Worm (Caenorhabditis elegans) whole organism, L1 larva: ENCODE data around the gene R02D5.24.

Source experiments
- C16A3.4 ChIP-seq: fragments of 150-350 bp; optimal IDR thresholded peaks from 2 replicates; lab custom pipeline; 2014; ENCODE audit warnings: missing biosample characterization, missing genetic modification characterization
- ama-1 ChIP-seq: fragments of 150-350 bp; optimal IDR thresholded peaks from 2 replicates; lab custom pipeline; 2014
- blmp-1 ChIP-seq: fragments of 150-350 bp; optimal IDR thresholded peaks from 2 replicates; lab custom pipeline; 2014; ENCODE audit warnings: missing biosample characterization, missing genetic modification characterization
- ceh-82 ChIP-seq, 3 experiments: fragments of 150-350 bp in 1 of 3; sonication (generic microtip) in 2 of 3; optimal IDR thresholded peaks; 2 replicates each; lab custom pipeline; 2014 to 2017; ENCODE audit warnings: missing biosample characterization in 3 of 3, missing genetic modification characterization in 3 of 3
- ces-1 ChIP-seq: fragments of 150-350 bp; optimal IDR thresholded peaks from 2 replicates; lab custom pipeline; 2014; ENCODE audit warnings: missing biosample characterization, missing genetic modification reagents, missing genetic modification characterization
- dpl-1 ChIP-seq, 3 experiments: fragments of 150-350 bp in 2 of 3; sonication (generic microtip) in 1 of 3; optimal IDR thresholded peaks; 2 replicates each; lab custom pipeline; 2014 to 2017; ENCODE audit warnings: missing biosample characterization in 3 of 3, missing genetic modification characterization in 3 of 3, missing genetic modification reagents in 3 of 3
- efl-1 ChIP-seq, 4 experiments: fragments of 150-350 bp; optimal IDR thresholded peaks in 3 of 4; peaks in 1 of 4; 1 replicate in 1 of 4; 2 replicates in 3 of 4; lab custom pipeline; 2014; ENCODE audit warnings: missing biosample characterization in 2 of 4, missing genetic modification characterization in 2 of 4, missing genetic modification reagents in 2 of 4
- efl-3 ChIP-seq: fragments of 200-800 bp; sonication (Bioruptor generic); optimal IDR thresholded peaks from 2 replicates; lab custom pipeline; 2018; ENCODE audit warnings: mild to moderate bottlenecking, missing genetic modification characterization, missing compliant biosample characterization
- egl-13 ChIP-seq: sonication (generic microtip); optimal IDR thresholded peaks from 2 replicates; lab custom pipeline; 2016; ENCODE audit warnings: missing genotype, missing genetic modification reagents, missing genetic modification characterization, missing compliant biosample characterization
- egl-27 ChIP-seq, 2 experiments: fragments of 150-350 bp in 1 of 2; sonication (generic microtip); optimal IDR thresholded peaks; 3 replicates each; lab custom pipeline; 2017 to 2018; ENCODE audit warnings: missing biosample characterization in 2 of 2, missing genetic modification characterization in 2 of 2, missing genetic modification reagents in 2 of 2
- elt-2 ChIP-seq: sonication (generic microtip); optimal IDR thresholded peaks from 2 replicates; lab custom pipeline; 2016; ENCODE audit warnings: missing genetic modification characterization, mild to moderate bottlenecking, inconsistent platforms, missing compliant biosample characterization, missing genetic modification reagents
- ets-5 ChIP-seq: fragments of 200-800 bp; sonication (Bioruptor generic); IDR thresholded peaks from 2 replicates; pipeline ENCODE4 v1.3.6; 2022; ENCODE audit warnings: missing genetic modification characterization, missing compliant biosample characterization
- fkh-8 ChIP-seq: sonication (generic microtip); optimal IDR thresholded peaks from 2 replicates; lab custom pipeline; 2016; ENCODE audit warnings: mild to moderate bottlenecking, missing genetic modification characterization, missing compliant biosample characterization
- fos-1 ChIP-seq: fragments of 150-350 bp; optimal IDR thresholded peaks from 2 replicates; lab custom pipeline; 2014; ENCODE audit warnings: missing biosample characterization, missing genetic modification characterization
- grh-1 ChIP-seq: fragments of 200-800 bp; sonication (Bioruptor generic); IDR thresholded peaks from 2 replicates; pipeline ENCODE4 v1.3.6; 2022; ENCODE audit warnings: missing genetic modification reagents, missing genetic modification characterization, missing compliant biosample characterization
- hlh-17 ChIP-seq: fragments of 200-800 bp; sonication (Bioruptor generic); optimal IDR thresholded peaks from 2 replicates; lab custom pipeline; 2018; ENCODE audit warnings: missing genetic modification characterization, mild to moderate bottlenecking, missing compliant biosample characterization, moderate library complexity, borderline replicate concordance
- hpl-2 ChIP-seq: fragments of 150-350 bp; optimal IDR thresholded peaks from 2 replicates; lab custom pipeline; 2014; ENCODE audit warnings: missing biosample characterization, missing genetic modification reagents, missing genetic modification characterization
- jun-1 ChIP-seq: fragments of 150-350 bp; optimal IDR thresholded peaks from 2 replicates; lab custom pipeline; 2014; ENCODE audit warnings: missing biosample characterization, missing genetic modification reagents, missing genetic modification characterization
- lin-14 ChIP-seq: fragments of 200-800 bp; sonication (Bioruptor generic); optimal IDR thresholded peaks from 2 replicates; lab custom pipeline; 2018; ENCODE audit warnings: mild to moderate bottlenecking, missing genetic modification characterization, moderate library complexity, missing compliant biosample characterization
- lin-15B ChIP-seq: fragments of 150-350 bp; sonication (generic microtip); optimal IDR thresholded peaks from 3 replicates; lab custom pipeline; 2014; ENCODE audit warnings: missing biosample characterization, missing genetic modification characterization
- lin-39 ChIP-seq: fragments of 150-350 bp; optimal IDR thresholded peaks from 2 replicates; lab custom pipeline; 2014; ENCODE audit warnings: missing biosample characterization, missing genetic modification reagents, missing genetic modification characterization
- lsy-2 ChIP-seq, 2 experiments: fragments of 150-350 bp; optimal IDR thresholded peaks; 2 replicates each; lab custom pipeline; 2014; ENCODE audit warnings: missing biosample characterization in 2 of 2, missing genetic modification characterization in 2 of 2
- mab-9 ChIP-seq: fragments of 200-800 bp; sonication (Bioruptor generic); IDR thresholded peaks from 2 replicates; pipeline ENCODE4 v1.3.6; 2022; ENCODE audit warnings: missing genetic modification reagents, missing genetic modification characterization, missing compliant biosample characterization
- nhr-11 ChIP-seq: fragments of 150-350 bp; optimal IDR thresholded peaks from 2 replicates; lab custom pipeline; 2014; ENCODE audit warnings: missing biosample characterization, missing genetic modification characterization
- nhr-20 ChIP-seq: sonication (generic microtip); optimal IDR thresholded peaks from 2 replicates; lab custom pipeline; 2016; ENCODE audit warnings: mild to moderate bottlenecking, missing genetic modification characterization, missing compliant biosample characterization
- nhr-237 ChIP-seq: fragments of 150-350 bp; optimal IDR thresholded peaks from 2 replicates; lab custom pipeline; 2014; ENCODE audit warnings: missing biosample characterization, missing genetic modification characterization
- nhr-28 ChIP-seq: fragments of 150-350 bp; optimal IDR thresholded peaks from 2 replicates; lab custom pipeline; 2014; ENCODE audit warnings: missing biosample characterization, missing genetic modification characterization
- nhr-47 ChIP-seq: sonication (generic microtip); optimal IDR thresholded peaks from 2 replicates; lab custom pipeline; 2016; ENCODE audit warnings: mild to moderate bottlenecking, missing genetic modification characterization, moderate library complexity, missing compliant biosample characterization
- nhr-76 ChIP-seq: sonication (generic microtip); optimal IDR thresholded peaks from 2 replicates; lab custom pipeline; 2017; ENCODE audit warnings: missing biosample characterization, missing genetic modification characterization
- nhr-85 ChIP-seq: sonication (generic microtip); peaks from one replicate; lab custom pipeline; 2016; ENCODE audit warnings: missing genetic modification characterization, inconsistent platforms, missing compliant biosample characterization
- nhr-90 ChIP-seq: sonication (generic microtip); optimal IDR thresholded peaks from 2 replicates; lab custom pipeline; 2016; ENCODE audit warnings: mild to moderate bottlenecking, missing genetic modification characterization, missing compliant biosample characterization; ENCODE audit not compliant: poor library complexity
- pag-3 ChIP-seq: sonication (generic microtip); optimal IDR thresholded peaks from 2 replicates; lab custom pipeline; 2017; ENCODE audit warnings: missing genetic modification characterization, mild to moderate bottlenecking, missing compliant biosample characterization, antibody characterized with exemption, borderline replicate concordance; ENCODE audit not compliant: insufficient read depth
- rnt-1 ChIP-seq: sonication (generic microtip); optimal IDR thresholded peaks from 2 replicates; lab custom pipeline; 2016; ENCODE audit warnings: mild to moderate bottlenecking, missing genetic modification characterization, moderate library complexity, missing compliant biosample characterization
- skn-1 ChIP-seq: fragments of 150-350 bp; optimal IDR thresholded peaks from 2 replicates; lab custom pipeline; 2014; ENCODE audit warnings: missing biosample characterization, missing genetic modification characterization
- snu-23 ChIP-seq: sonication (generic microtip); optimal IDR thresholded peaks from 2 replicates; lab custom pipeline; 2016; ENCODE audit warnings: missing genetic modification characterization, missing compliant biosample characterization
- sox-4 ChIP-seq: sonication (generic microtip); optimal IDR thresholded peaks from 2 replicates; lab custom pipeline; 2016; ENCODE audit warnings: missing genetic modification characterization, missing compliant biosample characterization
- sptf-1 ChIP-seq: fragments of 150-350 bp; optimal IDR thresholded peaks from 2 replicates; lab custom pipeline; 2014; ENCODE audit warnings: missing biosample characterization, missing genetic modification characterization
- sup-37 ChIP-seq: fragments of 200-800 bp; sonication (Bioruptor generic); optimal IDR thresholded peaks from 2 replicates; lab custom pipeline; 2018; ENCODE audit warnings: mild to moderate bottlenecking, missing genetic modification characterization, missing compliant biosample characterization
- tlp-1 ChIP-seq: fragments of 150-350 bp; optimal IDR thresholded peaks from 2 replicates; lab custom pipeline; 2014; ENCODE audit warnings: missing biosample characterization, missing genetic modification characterization
- unc-62 ChIP-seq: fragments of 150-350 bp; optimal IDR thresholded peaks from 2 replicates; lab custom pipeline; 2014; ENCODE audit warnings: missing biosample characterization, missing genetic modification reagents, missing genetic modification characterization
- unc-98 ChIP-seq: fragments of 200-800 bp; sonication (Bioruptor generic); IDR thresholded peaks from 2 replicates; pipeline ENCODE4 v1.3.6; 2022; ENCODE audit warnings: missing genetic modification characterization, missing compliant biosample characterization
- vab-15 ChIP-seq: sonication (generic microtip); optimal IDR thresholded peaks from 2 replicates; lab custom pipeline; 2017; ENCODE audit warnings: missing genotype, mild to moderate bottlenecking, missing genetic modification characterization, missing compliant biosample characterization
- ztf-4 ChIP-seq: fragments of 150-350 bp; optimal IDR thresholded peaks from 2 replicates; lab custom pipeline; 2014; ENCODE audit warnings: missing biosample characterization, missing genetic modification characterization

The R02D5.24 gene

DNA sequence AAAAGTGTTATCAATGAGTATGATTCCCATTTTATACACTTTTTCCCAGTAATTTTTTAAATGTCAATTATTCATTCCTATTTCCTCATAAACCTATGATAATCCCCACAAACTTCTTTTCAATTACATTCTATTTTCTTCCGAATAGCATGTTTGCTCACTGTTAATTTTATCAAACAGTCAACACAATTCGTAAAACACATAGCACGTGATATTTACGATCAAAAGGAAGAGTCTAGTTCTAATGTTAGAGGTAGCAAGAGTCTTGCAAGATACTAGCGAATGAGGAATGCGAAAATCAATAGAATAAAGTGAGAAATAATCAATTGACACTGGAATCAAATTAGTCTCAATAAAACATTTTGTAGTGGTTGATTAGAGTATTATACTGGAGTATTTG, 38.2 kb downstream of the R02D5.24 start:
- TF ChIP-seq sptf-1 (tag; lab: Kevin White, UChicago) (no peak), egl-13 (tag; lab: Kevin White, UChicago) (no peak), nhr-85 (tag; lab: Kevin White, UChicago) (no peak), nhr-20 (tag; lab: Kevin White, UChicago) (peak; percentile 64), ets-5 (GFP tag; lab: Robert Waterston, UW) (no peak)
- TF ChIP-seq, all 84 proteins: peak for 1

DNA sequence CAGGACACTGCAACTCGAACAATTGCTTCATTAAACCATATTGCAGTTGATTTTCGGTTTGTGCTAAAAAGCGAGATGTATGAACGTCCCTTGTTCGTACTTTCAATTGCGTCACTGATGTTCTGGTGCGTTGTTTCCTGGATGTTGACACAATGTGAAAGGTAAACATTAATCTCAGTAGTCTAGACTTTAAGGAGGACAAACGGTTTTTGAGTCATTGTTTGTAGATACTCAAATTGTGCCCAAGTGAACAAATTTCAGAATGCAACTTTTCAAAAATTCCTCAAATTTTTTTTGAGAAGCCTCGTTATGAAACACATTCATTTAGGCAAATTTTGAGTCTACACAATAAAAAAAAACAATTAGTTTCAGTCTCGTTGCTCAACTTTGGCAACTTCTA, 39.8 kb downstream of the R02D5.24 start:
- TF ChIP-seq nhr-28 (tag; lab: Kevin White, UChicago) (no peak), hlh-17 (no peak), efl-1 (optimal IDR thresholded peaks at IDR 0.05; lab: Kevin White, UChicago) (no peak), efl-1 (GFP tag; optimal IDR thresholded peaks at IDR 0.05 in 1 of 2; lab: Kevin White, UChicago) (peak in 1 of 2 experiments; percentile 11), ceh-82 (tag; optimal IDR thresholded peaks at IDR 0.05; lab: Kevin White, UChicago) (no peak), lsy-2 (tag; optimal IDR thresholded peaks at IDR 0.05; lab: Kevin White, UChicago) (no peak), hpl-2 (GFP tag; lab: Kevin White, UChicago) (no peak), sptf-1 (tag; lab: Kevin White, UChicago) (no peak), dpl-1 (GFP tag; optimal IDR thresholded peaks at IDR 0.05; lab: Kevin White, UChicago) (no peak)

DNA sequence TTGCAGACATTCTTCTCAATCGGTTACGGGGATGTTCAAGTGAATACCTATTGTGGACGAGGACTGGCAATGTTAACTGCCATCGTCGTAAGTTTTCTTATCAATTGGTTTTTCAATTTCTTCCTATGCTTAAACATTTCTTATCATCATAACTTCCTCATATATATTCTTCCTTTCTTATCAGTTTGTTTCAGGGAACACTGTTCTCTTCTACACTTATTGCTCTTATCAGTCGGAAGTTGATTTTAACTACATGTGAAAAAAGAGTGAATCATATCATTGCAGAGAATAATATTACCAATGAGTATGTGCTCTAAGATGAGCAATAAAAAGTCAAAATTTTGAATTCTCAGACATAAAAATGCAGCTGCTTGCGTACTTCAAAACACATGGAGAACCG, 41.0 kb downstream of the R02D5.24 start:
- TF ChIP-seq snu-23 (no peak), grh-1 (GFP tag; lab: Robert Waterston, UW) (no peak), efl-1 (optimal IDR thresholded peaks at IDR 0.05; lab: Kevin White, UChicago) (no peak), efl-1 (GFP tag; optimal IDR thresholded peaks at IDR 0.05 in 1 of 2; lab: Kevin White, UChicago) (peak in 1 of 2 experiments; percentile 85), lsy-2 (tag; optimal IDR thresholded peaks at IDR 0.05; lab: Kevin White, UChicago) (peak in 1 of 2 experiments; percentile 3), ces-1 (GFP tag; lab: Kevin White, UChicago) (no peak), fkh-8 (tag; lab: Kevin White, UChicago) (no peak), elt-2 (tag; lab: Kevin White, UChicago) (peak; percentile 64), jun-1 (tag; lab: Kevin White, UChicago) (peak; percentile 21)

DNA sequence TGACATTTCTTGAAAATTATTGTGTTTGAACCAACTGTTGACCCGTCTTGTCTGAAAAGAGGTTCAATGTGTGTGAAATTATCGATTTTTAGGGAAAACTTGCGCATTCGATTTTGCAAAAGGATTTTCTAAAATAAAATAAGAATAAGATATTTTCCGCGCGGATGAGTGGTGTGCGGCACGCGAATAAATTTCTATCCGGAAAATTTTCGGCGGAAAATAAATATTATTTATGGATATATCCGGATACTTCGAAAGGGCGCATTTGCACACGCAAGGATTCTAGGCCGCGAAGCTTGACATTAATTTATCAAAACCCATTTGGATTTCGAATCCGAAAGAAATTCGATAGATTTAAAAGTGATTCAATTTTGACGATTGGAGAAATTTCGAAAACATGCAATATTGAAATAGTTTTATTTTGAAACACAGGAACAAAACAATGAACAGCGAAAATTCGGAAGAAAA, 44.7 kb downstream of the R02D5.24 start, which contains the start of gene rike-1:
TSS of gene rike-1 (minus strand) at position 51 of the 468 bp plus-strand sequence.
- TF ChIP-seq egl-27 (tag; optimal IDR thresholded peaks at IDR 0.05; lab: Kevin White, UChicago) (no peak), lin-14 (GFP tag; lab: Kevin White, UChicago) (peak; percentile 59), hlh-17 (no peak), nhr-28 (tag; lab: Kevin White, UChicago) (no peak), nhr-20 (tag; lab: Kevin White, UChicago) (no peak), nhr-85 (tag; lab: Kevin White, UChicago) (no peak), blmp-1 (tag; lab: Kevin White, UChicago) (peak; percentile 52), vab-15 (no peak), snu-23 (peak; percentile 2), ets-5 (GFP tag; lab: Robert Waterston, UW) (no peak), ceh-82 (tag; optimal IDR thresholded peaks at IDR 0.05; lab: Kevin White, UChicago) (no peak), ztf-4 (tag; lab: Kevin White, UChicago) (no peak), lsy-2 (tag; optimal IDR thresholded peaks at IDR 0.05; lab: Kevin White, UChicago) (peak in 1 of 2 experiments; percentile 56), nhr-76 (no peak), nhr-11 (tag; lab: Kevin White, UChicago) (no peak), unc-62 (GFP tag; lab: Kevin White, UChicago) (no peak), sup-37 (GFP tag; lab: Kevin White, UChicago) (no peak), efl-3 (GFP tag; lab: Kevin White, UChicago) (no peak), fos-1 (no peak), nhr-47 (tag; lab: Kevin White, UChicago) (peak; percentile 21), jun-1 (tag; lab: Kevin White, UChicago) (no peak), rnt-1 (tag; lab: Kevin White, UChicago) (no peak), unc-98 (GFP tag; lab: Robert Waterston, UW) (no peak), tlp-1 (tag; lab: Kevin White, UChicago) (no peak), lin-39 (tag; lab: Kevin White, UChicago) (no peak), dpl-1 (GFP tag; optimal IDR thresholded peaks at IDR 0.05; lab: Kevin White, UChicago) (peak in 1 of 3 experiments; percentile 49), nhr-90 (tag; lab: Kevin White, UChicago) (no peak), C16A3.4 (tag; lab: Kevin White, UChicago) (no peak), lin-15B (tag; lab: Kevin White, UChicago) (peak; percentile 14), sox-4 (tag; lab: Kevin White, UChicago) (no peak), skn-1 (no peak), nhr-237 (no peak), pag-3 (no peak), hpl-2 (GFP tag; lab: Kevin White, UChicago) (no peak), ama-1 (no peak), mab-9 (GFP tag; lab: Robert Waterston, UW) (no peak)
